Fruit fly (Drosophila melanogaster) whole organism: ENCODE results near the gene Gr10b.

Source experiments
- CG8478 ChIP-seq: fragments of >200 bp; optimal IDR thresholded peaks from 2 replicates; lab custom pipeline; 2018; ENCODE audit warnings: inconsistent platforms
- Dll ChIP-seq: fragments of >200 bp; optimal IDR thresholded peaks from 2 replicates; lab custom pipeline; 2017
- EcR ChIP-seq, 2 experiments: fragments of >200 bp; optimal IDR thresholded peaks; 2 replicates each; lab custom pipeline; 2017; ENCODE audit warnings: missing biosample characterization in 2 of 2, missing genetic modification characterization in 2 of 2, missing genetic modification reagents in 2 of 2
- pan ChIP-seq: fragments of >200 bp; optimal IDR thresholded peaks from 2 replicates; lab custom pipeline; 2017
- psq ChIP-seq: fragments of >200 bp; optimal IDR thresholded peaks from 2 replicates; lab custom pipeline; 2017
- usp ChIP-seq: fragments of >200 bp; optimal IDR thresholded peaks from 2 replicates; lab custom pipeline; 2017; ENCODE audit warnings: missing biosample characterization, missing genetic modification characterization, mixed read lengths

Gene Gr10b

dm6 chrX:11389494-11390447, 23.2 kb downstream of the Gr10b start:
- TF ChIP-seq pan (lab: Kevin White, UChicago) (no peak), CG8478 (no peak), psq (lab: Kevin White, UChicago) (no peak), EcR (GFP tag; optimal IDR thresholded peaks at IDR 0.05; lab: Kevin White, UChicago) (no peak), Dll (lab: Kevin White, UChicago) (peak; percentile 81), usp (GFP tag; lab: Kevin White, UChicago) (no peak)

dm6 chrX:11385498-11385897, 27.5 kb downstream of the Gr10b start:
- TF ChIP-seq usp (GFP tag; lab: Kevin White, UChicago) (no peak), Dll (lab: Kevin White, UChicago) (no peak), CG8478 (no peak), pan (lab: Kevin White, UChicago) (no peak), psq (lab: Kevin White, UChicago) (no peak), EcR (GFP tag; optimal IDR thresholded peaks at IDR 0.05; lab: Kevin White, UChicago) (no peak)

- TF ChIP-seq CG8478 (no peak), usp (GFP tag; lab: Kevin White, UChicago) (no peak), EcR (GFP tag; optimal IDR thresholded peaks at IDR 0.05; lab: Kevin White, UChicago) (no peak), psq (lab: Kevin White, UChicago) (no peak), Dll (lab: Kevin White, UChicago) (no peak), pan (lab: Kevin White, UChicago) (no peak)
These were observed 29.0 kb downstream of the Gr10b start for dm6 chrX:11384023-11384444.

dm6 chrX:11383530-11383929, 29.5 kb downstream of the Gr10b start:
- no peak for TF ChIP-seq psq (lab: Kevin White, UChicago)
- no peak for TF ChIP-seq pan (lab: Kevin White, UChicago)
- no peak for TF ChIP-seq CG8478
- no peak for TF ChIP-seq usp (GFP tag; lab: Kevin White, UChicago)
- TF ChIP-seq Dll (lab: Kevin White, UChicago): no peak
- TF ChIP-seq EcR (GFP tag; optimal IDR thresholded peaks at IDR 0.05; lab: Kevin White, UChicago): no peak

dm6 chrX:11382588-11382987, 30.4 kb downstream of the Gr10b start:
- no peak for TF ChIP-seq pan (lab: Kevin White, UChicago)
- TF ChIP-seq CG8478: no peak
- no peak for TF ChIP-seq EcR (GFP tag; optimal IDR thresholded peaks at IDR 0.05; lab: Kevin White, UChicago)
- TF ChIP-seq usp (GFP tag; lab: Kevin White, UChicago): no peak
- TF ChIP-seq psq (lab: Kevin White, UChicago): no peak
- TF ChIP-seq Dll (lab: Kevin White, UChicago): no peak

dm6 chrX:11379747-11380146, 33.2 kb downstream of the Gr10b start:
- TF ChIP-seq Dll (lab: Kevin White, UChicago): no peak
- TF ChIP-seq CG8478: no peak
- no peak for TF ChIP-seq psq (lab: Kevin White, UChicago)
- TF ChIP-seq EcR (GFP tag; optimal IDR thresholded peaks at IDR 0.05; lab: Kevin White, UChicago): no peak
- no peak for TF ChIP-seq usp (GFP tag; lab: Kevin White, UChicago)
- TF ChIP-seq pan (lab: Kevin White, UChicago): no peak

- TF ChIP-seq pan (lab: Kevin White, UChicago): no peak
- TF ChIP-seq Dll (lab: Kevin White, UChicago): no peak
- TF ChIP-seq CG8478: no peak
- TF ChIP-seq usp (GFP tag; lab: Kevin White, UChicago): no peak
- no peak for TF ChIP-seq EcR (GFP tag; optimal IDR thresholded peaks at IDR 0.05; lab: Kevin White, UChicago)
- no peak for TF ChIP-seq psq (lab: Kevin White, UChicago)
These were observed 33.9 kb downstream of the Gr10b start for dm6 chrX:11379139-11379538.

- TF ChIP-seq Dll (lab: Kevin White, UChicago): no peak
- no peak for TF ChIP-seq psq (lab: Kevin White, UChicago)
- no peak for TF ChIP-seq CG8478
- TF ChIP-seq EcR (GFP tag; optimal IDR thresholded peaks at IDR 0.05; lab: Kevin White, UChicago): no peak
- no peak for TF ChIP-seq usp (GFP tag; lab: Kevin White, UChicago)
- no peak for TF ChIP-seq pan (lab: Kevin White, UChicago)
These were observed 34.6 kb downstream of the Gr10b start for dm6 chrX:11378388-11378787.

dm6 chrX:11374320-11374719, 38.7 kb downstream of the Gr10b start:
- TF ChIP-seq EcR (GFP tag; optimal IDR thresholded peaks at IDR 0.05; lab: Kevin White, UChicago): no peak
- TF ChIP-seq usp (GFP tag; lab: Kevin White, UChicago): no peak
- TF ChIP-seq psq (lab: Kevin White, UChicago): no peak
- no peak for TF ChIP-seq pan (lab: Kevin White, UChicago)
- no peak for TF ChIP-seq Dll (lab: Kevin White, UChicago)
- no peak for TF ChIP-seq CG8478

- TF ChIP-seq Dll (lab: Kevin White, UChicago) (peak; percentile 69), pan (lab: Kevin White, UChicago) (no peak), CG8478 (no peak)
These were observed 40.0 kb downstream of the Gr10b start for dm6 chrX:11372764-11373712.

- TF ChIP-seq pan (lab: Kevin White, UChicago) (no peak), EcR (GFP tag; optimal IDR thresholded peaks at IDR 0.05; lab: Kevin White, UChicago) (no peak), psq (lab: Kevin White, UChicago) (no peak), CG8478 (no peak), Dll (lab: Kevin White, UChicago) (no peak), usp (GFP tag; lab: Kevin White, UChicago) (no peak)
These were observed 41.4 kb downstream of the Gr10b start for dm6 chrX:11371613-11372012.
